Fruit fly (Drosophila melanogaster) whole organism, pupa: ENCODE measurements around the gene CG10195.

Source experiments
- CG12605 ChIP-seq: fragments of 200-800 bp; sonication (Bioruptor generic); IDR thresholded peaks from 2 replicates; pipeline ENCODE4 v1.3.6; 2022; ENCODE audit warnings: missing biosample characterization, missing genetic modification characterization
- CG13204 ChIP-seq: fragments of 200-800 bp; sonication (Bioruptor generic); optimal IDR thresholded peaks from 2 replicates; lab custom pipeline; 2018; ENCODE audit warnings: missing biosample characterization, mild to moderate bottlenecking, missing genetic modification characterization, moderate library complexity
- CG14655 ChIP-seq: fragments of 200-800 bp; sonication (Bioruptor generic); optimal IDR thresholded peaks from 3 replicates; lab custom pipeline; 2017; ENCODE audit warnings: mild to moderate bottlenecking, missing biosample characterization, missing genetic modification reagents, missing genetic modification characterization
- CG32121 ChIP-seq: fragments of 200-800 bp; sonication (Bioruptor generic); IDR thresholded peaks from 2 replicates; pipeline ENCODE4 v1.3.6; 2022; ENCODE audit warnings: missing biosample characterization, missing genetic modification characterization
- CG34367 ChIP-seq: fragments of 200-800 bp; sonication (Bioruptor generic); optimal IDR thresholded peaks from 2 replicates; lab custom pipeline; 2018; ENCODE audit warnings: missing biosample characterization, mild to moderate bottlenecking, missing genetic modification characterization
- CG4496 ChIP-seq: fragments of 200-800 bp; sonication (Bioruptor generic); IDR thresholded peaks from 3 replicates; pipeline ENCODE4 v1.3.6; 2022; ENCODE audit warnings: missing biosample characterization, missing genetic modification characterization
- CG9948 ChIP-seq: fragments of 200-800 bp; sonication (Bioruptor generic); optimal IDR thresholded peaks from 2 replicates; lab custom pipeline; 2018; ENCODE audit warnings: missing biosample characterization, mild to moderate bottlenecking, missing genetic modification characterization, moderate library complexity
- EcR ChIP-seq: fragments of 200-800 bp; sonication (Bioruptor generic); optimal IDR thresholded peaks from 3 replicates; lab custom pipeline; 2019; ENCODE audit warnings: missing biosample characterization, missing genetic modification characterization, mild to moderate bottlenecking, moderate library complexity, missing genetic modification reagents
- Ets98B ChIP-seq: fragments of 200-800 bp; sonication (Bioruptor generic); IDR thresholded peaks from 2 replicates; pipeline ENCODE4 v1.3.6; 2022; ENCODE audit warnings: missing biosample characterization, missing genetic modification characterization
- Pif1A ChIP-seq: fragments of 200-800 bp; sonication (Bioruptor generic); optimal IDR thresholded peaks from 3 replicates; lab custom pipeline; 2016; ENCODE audit warnings: missing biosample characterization, missing genetic modification characterization
- Pif1B ChIP-seq: fragments of 200-800 bp; sonication (Bioruptor generic); optimal IDR thresholded peaks from 3 replicates; lab custom pipeline; 2016; ENCODE audit warnings: missing biosample characterization, missing genetic modification characterization
- gl ChIP-seq: fragments of 200-800 bp; sonication (Bioruptor generic); optimal IDR thresholded peaks from 2 replicates; lab custom pipeline; 2018; ENCODE audit warnings: missing biosample characterization, mild to moderate bottlenecking, missing genetic modification characterization

- TF ChIP-seq CG12605 (no peak), Ets98B (GFP tag; lab: Robert Waterston, UW) (no peak; the same call in 1 of the 2 replicates), Pif1B (GFP tag; lab: Kevin White, UChicago) (no peak), CG34367 (no peak), CG4496 (no peak), CG32121 (GFP tag; lab: Robert Waterston, UW) (peak; percentile 56; the same call in 1 of the 2 replicates), CG13204 (GFP tag; lab: Kevin White, UChicago) (no peak), EcR (GFP tag; lab: Kevin White, UChicago) (peak; percentile 19), gl (no peak), CG14655 (GFP tag; lab: Kevin White, UChicago) (no peak), CG9948 (peak; percentile 43), Pif1A (no peak)
Observed at dm6 chr2L:19492934-19493686, 8.6 kb upstream of the CG10195 start, which contains the start of the genes swm and Ctu2.
